Fruit fly (Drosophila melanogaster): Measurements from ENCODE around the gene wol.

DNA sequence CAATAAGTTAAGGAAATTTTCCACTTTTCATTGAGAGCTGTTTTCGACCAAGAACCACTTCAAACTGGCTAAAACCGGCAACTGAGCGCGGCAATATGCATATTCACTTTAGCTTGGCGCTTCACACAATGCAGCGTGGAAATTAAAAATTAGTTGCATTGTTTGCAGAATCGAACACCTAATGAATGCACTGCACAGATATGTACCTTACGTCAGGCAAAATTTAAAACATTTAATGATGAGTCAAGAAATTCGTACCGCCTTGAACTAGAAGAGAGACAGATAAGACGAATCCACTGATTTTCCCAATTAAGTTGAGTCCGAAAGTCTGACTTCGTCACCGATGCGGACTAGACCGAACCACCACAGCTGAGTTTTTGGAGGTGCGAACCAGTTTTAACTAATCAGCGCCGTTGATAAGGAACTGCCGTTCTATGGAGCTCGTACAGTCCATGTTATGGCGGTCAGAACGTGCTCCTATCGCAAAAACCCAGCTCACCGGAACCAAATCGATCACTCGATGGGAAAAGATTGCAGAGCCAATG, 25.1 kb upstream of the wol start:
- TF ChIP-seq CTCF (optimal IDR thresholded peaks at IDR 0.05), result no peak
- TF ChIP-seq CG8478 (optimal IDR thresholded peaks at IDR 0.05), result no peak

Data from S2 (cell line).